Fruit fly (Drosophila melanogaster): ENCODE data around the gene CG12541.

The CG12541 gene

DNA sequence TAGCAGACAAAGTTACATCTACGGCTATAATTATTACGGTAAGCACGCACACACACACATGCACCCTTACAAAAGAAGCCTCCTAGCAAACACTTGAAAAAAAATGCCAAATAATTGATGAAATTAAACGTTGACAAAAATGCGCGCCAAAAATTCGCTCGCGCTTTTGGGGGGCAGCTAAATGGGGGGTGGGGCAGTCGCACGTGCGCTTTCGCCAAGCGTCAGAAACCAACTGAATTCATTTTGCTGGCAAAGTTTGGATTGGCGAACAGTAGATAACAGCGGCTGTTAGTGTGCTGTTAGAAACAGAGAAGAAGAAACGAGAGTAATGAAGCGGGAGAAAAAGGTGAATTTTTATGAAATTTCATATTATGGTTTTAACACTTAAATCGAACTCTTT, at the start of gene CG12541:
Gene CG12541 (minus strand): TSS at position 218 of the 400 bp plus-strand sequence.
- TF ChIP-seq CG13287 (GFP tag; IDR thresholded peaks at IDR 0.05; ENCODE audit: partially characterized antibody): peak; percentile 33; the same call in 1 of the 2 replicates
- TF ChIP-seq Dp (GFP tag; optimal IDR thresholded peaks at IDR 0.05): peak; percentile 20
- TF ChIP-seq Jarid2 (GFP tag; optimal IDR thresholded peaks at IDR 0.05): peak; percentile 76
- peak in 1 of 2 experiments; percentile 11 for TF ChIP-seq Hr51 (GFP tag; optimal IDR thresholded peaks at IDR 0.05)
- TF ChIP-seq pita (GFP tag; optimal IDR thresholded peaks at IDR 0.05): no peak
- TF ChIP-seq HHEX (GFP tag; optimal IDR thresholded peaks at IDR 0.05): no peak
- TF ChIP-seq lab (GFP tag; optimal IDR thresholded peaks at IDR 0.05): peak; percentile 4
- TF ChIP-seq unc-4 (GFP tag; IDR thresholded peaks at IDR 0.05; ENCODE audit: partially characterized antibody): 0 out of 2 replicates have a peak, but pooled peaks have one; percentile 14
- TF ChIP-seq Stat92E (GFP tag; optimal IDR thresholded peaks at IDR 0.05): no peak
- TF ChIP-seq E2f1 (GFP tag; IDR thresholded peaks at IDR 0.05): peak; percentile 38; the same call in 1 of the 2 replicates
- no peak for TF ChIP-seq psq (GFP tag; optimal IDR thresholded peaks at IDR 0.05)
- TF ChIP-seq CG15011 (GFP tag; optimal IDR thresholded peaks at IDR 0.05): no peak
- TF ChIP-seq Adf1 (GFP tag; IDR thresholded peaks at IDR 0.05): no peak
- TF ChIP-seq CG8290 (GFP tag; optimal IDR thresholded peaks at IDR 0.05): no peak
- peak in 1 of 2 experiments; percentile 36 for TF ChIP-seq CG8290 (tag; optimal IDR thresholded peaks at IDR 0.05)
- TF ChIP-seq Rfx (GFP tag; IDR thresholded peaks at IDR 0.05): 0 out of 2 replicates have a peak, but pooled peaks have one; percentile 25
- TF ChIP-seq amos (GFP tag; IDR thresholded peaks at IDR 0.05; ENCODE audit: partially characterized antibody): peak; percentile 7; the same call in 1 of the 2 replicates
- TF ChIP-seq Tbp (GFP tag; optimal IDR thresholded peaks at IDR 0.05): no peak
- TF ChIP-seq NFAT (GFP tag; IDR thresholded peaks at IDR 0.05): peak; percentile 27; the same call in 1 of the 2 replicates
- TF ChIP-seq Nf-YC (tag; optimal IDR thresholded peaks at IDR 0.05): peak; percentile 6
- TF ChIP-seq Med (GFP tag): peak; percentile 74
- peak; percentile 2 for TF ChIP-seq gro (GFP tag; optimal IDR thresholded peaks at IDR 0.05)
- 0 out of 3 replicates have a peak, but pooled peaks have one; percentile 19 for TF ChIP-seq C15 (GFP tag; IDR thresholded peaks at IDR 0.05)
- TF ChIP-seq CG1602 (GFP tag; optimal IDR thresholded peaks at IDR 0.05): no peak
- TF ChIP-seq E2f2 (GFP tag; IDR thresholded peaks at IDR 0.05): peak; percentile 51

- TF ChIP-seq abd-A (tag; optimal IDR thresholded peaks at IDR 0.05) (peak; percentile 48), CG9932 (GFP tag; IDR thresholded peaks at IDR 0.05) (no peak), CG2129 (GFP tag; IDR thresholded peaks at IDR 0.05; ENCODE audit: partially characterized antibody) (no peak), CG1832 (GFP tag; optimal IDR thresholded peaks at IDR 0.05) (peak; percentile 76), HmgZ (tag; optimal IDR thresholded peaks at IDR 0.05) (no peak), Adf1 (GFP tag; IDR thresholded peaks at IDR 0.05) (no peak), odd (GFP tag; optimal IDR thresholded peaks at IDR 0.05) (no peak), CG2116 (GFP tag; optimal IDR thresholded peaks at IDR 0.05) (no peak), hb (GFP tag; IDR thresholded peaks at IDR 0.05; ENCODE audit: partially characterized antibody) (no peak), exex (tag; optimal IDR thresholded peaks at IDR 0.05) (no peak), CG2199 (GFP tag; IDR thresholded peaks at IDR 0.05) (no peak), CG17328 (GFP tag; IDR thresholded peaks at IDR 0.05) (no peak), Meics (GFP tag; optimal IDR thresholded peaks at IDR 0.05) (no peak), Dbx (GFP tag; IDR thresholded peaks at IDR 0.05) (no peak), Med (GFP tag) (peak; percentile 59), CG8478 (optimal IDR thresholded peaks at IDR 0.05) (peak; percentile 17), HLH3B (GFP tag; IDR thresholded peaks at IDR 0.05) (0 out of 2 replicates have a peak, but pooled peaks have one; percentile 9), HLH54F (GFP tag; optimal IDR thresholded peaks at IDR 0.05) (no peak), CG6813 (GFP tag; optimal IDR thresholded peaks at IDR 0.05) (no peak), CG11560 (tag; IDR thresholded peaks at IDR 0.05) (no peak), ewg (GFP tag; optimal IDR thresholded peaks at IDR 0.05) (peak; percentile 78), CG4360 (GFP tag; IDR thresholded peaks at IDR 0.05) (peak; percentile 68), CG9437 (GFP tag; optimal IDR thresholded peaks at IDR 0.05) (peak; percentile 15), fd96Cb (tag; optimal IDR thresholded peaks at IDR 0.05) (no peak), slbo (GFP tag; IDR thresholded peaks at IDR 0.05) (no peak), unpg (GFP tag; optimal IDR thresholded peaks at IDR 0.05) (no peak), esg (GFP tag; conservative IDR thresholded peaks at IDR 0.05) (no peak), CoRest (tag; optimal IDR thresholded peaks at IDR 0.05) (no peak)
These were observed 45.0 kb upstream of the CG12541 start for dm6 chrX:7110890-7111289.

Measured in whole organism, embryonic.